Worm (Caenorhabditis elegans) whole organism, L3 larva: Measurements from ENCODE around the gene tin-9.1.

Source experiments
- ama-1 ChIP-seq: fragments of 150-350 bp; optimal IDR thresholded peaks from 2 replicates; lab custom pipeline; 2018
- ceh-9 ChIP-seq: sonication (generic microtip); optimal IDR thresholded peaks from 2 replicates; lab custom pipeline; 2018; ENCODE audit warnings: missing biosample characterization, missing genetic modification characterization
- daf-12 ChIP-seq: fragments of 150-350 bp; optimal IDR thresholded peaks from 2 replicates; lab custom pipeline; 2014; ENCODE audit warnings: missing biosample characterization, missing genetic modification reagents, missing genetic modification characterization
- elt-2 ChIP-seq: sonication (generic microtip); optimal IDR thresholded peaks from 2 replicates; lab custom pipeline; 2016; ENCODE audit warnings: missing genetic modification reagents, mild to moderate bottlenecking, missing genetic modification characterization, missing compliant biosample characterization
- elt-3 ChIP-seq, 3 experiments: fragments of 150-350 bp in 1 of 3; sonication (generic microtip) in 2 of 3; optimal IDR thresholded peaks; 2 replicates in 2 of 3; 4 replicates in 1 of 3; lab custom pipeline; 2014 to 2017; ENCODE audit warnings: missing biosample characterization in 3 of 3, missing genetic modification characterization in 3 of 3
- fkh-10 ChIP-seq: sonication (generic microtip); optimal IDR thresholded peaks from 2 replicates; lab custom pipeline; 2017; ENCODE audit warnings: missing biosample characterization, missing genetic modification reagents, missing genetic modification characterization
- fkh-2 ChIP-seq: fragments of 150-350 bp; optimal IDR thresholded peaks from 2 replicates; lab custom pipeline; 2014; ENCODE audit warnings: missing biosample characterization, missing genetic modification reagents, missing genetic modification characterization
- mdl-1 ChIP-seq: fragments of 150-350 bp; optimal IDR thresholded peaks from 2 replicates; lab custom pipeline; 2014; ENCODE audit warnings: missing biosample characterization, missing genetic modification characterization
- mml-1 ChIP-seq: fragments of 150-350 bp; sonication (generic microtip); optimal IDR thresholded peaks from 3 replicates; lab custom pipeline; 2014; ENCODE audit warnings: missing biosample characterization, missing genetic modification characterization
- nhr-12 ChIP-seq: fragments of 150-350 bp; optimal IDR thresholded peaks from 2 replicates; lab custom pipeline; 2014; ENCODE audit warnings: missing biosample characterization, missing genetic modification characterization
- nhr-28 ChIP-seq: fragments of 150-350 bp; optimal IDR thresholded peaks from 2 replicates; lab custom pipeline; 2014; ENCODE audit warnings: missing biosample characterization, missing genetic modification characterization
- nhr-67 ChIP-seq: fragments of 150-350 bp; optimal IDR thresholded peaks from 2 replicates; lab custom pipeline; 2014; ENCODE audit warnings: missing biosample characterization, missing genetic modification characterization
- nhr-76 ChIP-seq: fragments of 150-350 bp; sonication (generic microtip); optimal IDR thresholded peaks from 5 replicates; lab custom pipeline; 2014; ENCODE audit warnings: missing biosample characterization, missing genetic modification characterization
- sea-2 ChIP-seq: fragments of 150-350 bp; sonication (generic microtip); optimal IDR thresholded peaks from 4 replicates; lab custom pipeline; 2014; ENCODE audit warnings: missing biosample characterization, missing genetic modification reagents, missing genetic modification characterization
- zag-1 ChIP-seq: fragments of 150-350 bp; optimal IDR thresholded peaks from 2 replicates; lab custom pipeline; 2014; ENCODE audit warnings: missing biosample characterization, missing genetic modification characterization
- ztf-4 ChIP-seq: fragments of 150-350 bp; optimal IDR thresholded peaks from 2 replicates; lab custom pipeline; 2014; ENCODE audit warnings: missing biosample characterization, missing genetic modification characterization

Gene tin-9.1

ce11 chrIV:7009531-7009930 is 34.9 kb downstream of the tin-9.1 start, which contains the start of gene C25A8.2:
TSS of gene C25A8.2 (plus strand) at chrIV:7009831.
- TF ChIP-seq mdl-1 (tag; lab: Kevin White, UChicago): no peak
- TF ChIP-seq nhr-76 (tag; lab: Kevin White, UChicago): no peak
- no peak for TF ChIP-seq fkh-2 (tag; lab: Kevin White, UChicago)
- TF ChIP-seq sea-2 (GFP tag; lab: Kevin White, UChicago): no peak
- TF ChIP-seq nhr-28: no peak
- no peak for TF ChIP-seq ama-1 (lab: Kevin White, UChicago)
- TF ChIP-seq daf-12 (tag; lab: Kevin White, UChicago): no peak
- TF ChIP-seq ztf-4 (tag; lab: Kevin White, UChicago): no peak
- no peak for TF ChIP-seq zag-1
- TF ChIP-seq nhr-12 (tag; lab: Kevin White, UChicago): no peak
- TF ChIP-seq fkh-10 (GFP tag; lab: Kevin White, UChicago): no peak

- TF ChIP-seq mml-1 (tag; lab: Kevin White, UChicago) (no peak), nhr-67 (tag; lab: Kevin White, UChicago) (no peak)
Observed at ce11 chrIV:7003323-7003722, 41.1 kb downstream of the tin-9.1 start, which contains the start of gene cht-3. TSS of gene cht-3 (plus strand) at chrIV:7003623.

- no peak for TF ChIP-seq elt-2
Observed at ce11 chrIV:6999206-6999605, 45.2 kb downstream of the tin-9.1 start, which contains the start of gene C25A8.5. TSS of gene C25A8.5 (plus strand) at chrIV:6999506.

ce11 chrIV:6997918-6998317 is 46.5 kb downstream of the tin-9.1 start:
- no peak for TF ChIP-seq ceh-9 (tag; lab: Kevin White, UChicago)
- no peak for TF ChIP-seq nhr-28
- TF ChIP-seq elt-3 (tag; optimal IDR thresholded peaks at IDR 0.05; lab: Kevin White, UChicago): no peak
- TF ChIP-seq elt-2: no peak
- no peak for TF ChIP-seq daf-12 (tag; lab: Kevin White, UChicago)
- TF ChIP-seq, all 47 proteins: peak for 0
